Fruit fly (Drosophila melanogaster) whole organism, pupa: ENCODE data around the gene Naam.

Experiments used
- CG13204 ChIP-seq: fragments of 200-800 bp; sonication (Bioruptor generic); optimal IDR thresholded peaks from 2 replicates; lab custom pipeline; 2018; ENCODE audit warnings: missing biosample characterization, mild to moderate bottlenecking, missing genetic modification characterization, moderate library complexity
- CG34367 ChIP-seq: fragments of 200-800 bp; sonication (Bioruptor generic); optimal IDR thresholded peaks from 2 replicates; lab custom pipeline; 2018; ENCODE audit warnings: missing biosample characterization, mild to moderate bottlenecking, missing genetic modification characterization
- CG8159 ChIP-seq: fragments of 200-800 bp; sonication (Bioruptor generic); optimal IDR thresholded peaks from 3 replicates; lab custom pipeline; 2018; ENCODE audit warnings: missing biosample characterization, mild to moderate bottlenecking, missing genetic modification characterization, moderate library complexity
- D1 ChIP-seq: fragments of 200-800 bp; sonication (Bioruptor generic); optimal IDR thresholded peaks from 2 replicates; lab custom pipeline; 2018; ENCODE audit warnings: missing biosample characterization, mild to moderate bottlenecking, missing genetic modification characterization, moderate library complexity
- EcR ChIP-seq: fragments of 200-800 bp; sonication (Bioruptor generic); optimal IDR thresholded peaks from 3 replicates; lab custom pipeline; 2019; ENCODE audit warnings: missing biosample characterization, missing genetic modification characterization, mild to moderate bottlenecking, moderate library complexity, missing genetic modification reagents
- Ets98B ChIP-seq: fragments of 200-800 bp; sonication (Bioruptor generic); IDR thresholded peaks from 2 replicates; pipeline ENCODE4 v1.3.6; 2022; ENCODE audit warnings: missing biosample characterization, missing genetic modification characterization
- Pif1A ChIP-seq: fragments of 200-800 bp; sonication (Bioruptor generic); optimal IDR thresholded peaks from 3 replicates; lab custom pipeline; 2016; ENCODE audit warnings: missing biosample characterization, missing genetic modification characterization
- Snoo ChIP-seq: fragments of 200-800 bp; sonication (Bioruptor generic); optimal IDR thresholded peaks from 3 replicates; lab custom pipeline; 2017; ENCODE audit warnings: missing biosample characterization, mild to moderate bottlenecking, missing genetic modification characterization, inconsistent platforms

- no peak for TF ChIP-seq CG8159 (tag; lab: Kevin White, UChicago)
- no peak for TF ChIP-seq D1 (tag; lab: Kevin White, UChicago)
- no peak for TF ChIP-seq Pif1A (GFP tag; lab: Kevin White, UChicago)
- no peak for TF ChIP-seq Ets98B (GFP tag; lab: Robert Waterston, UW)
- TF ChIP-seq CG34367 (tag; lab: Kevin White, UChicago) = no peak
- no peak for TF ChIP-seq EcR (GFP tag; lab: Kevin White, UChicago)
- TF ChIP-seq CG13204 (GFP tag; lab: Kevin White, UChicago) = no peak
- no peak for TF ChIP-seq Snoo (tag; lab: Kevin White, UChicago)
Measured at dm6 chr3R:19730953-19731482, 59.8 kb downstream of the Naam start.
